Fruit fly (Drosophila melanogaster) S2 (cell line): ENCODE results near the gene CG31055.

ENCODE experiments used
- CG8478 ChIP-seq: fragments of >200 bp; optimal IDR thresholded peaks from 2 replicates; lab custom pipeline; 2018
- CTCF ChIP-seq, 2 experiments: fragments of >200 bp; optimal IDR thresholded peaks; 2 replicates each; lab custom pipeline; 2018

dm6 chr3R:27736367-27737005 lies 48.6 kb upstream of the CG31055 start, which contains the start of gene Ets98B:
- TF ChIP-seq CTCF (optimal IDR thresholded peaks at IDR 0.05; lab: Kevin White, UChicago), result no peak
- TF ChIP-seq CG8478 (lab: Kevin White, UChicago), result no peak
